Worm (Caenorhabditis elegans): ENCODE measurements around the gene mel-46.

mel-46 gene

ce11 chrIV:16813825-16814224, 49.5 kb downstream of the mel-46 start, which contains the start of gene Y116A8A.2:
Gene Y116A8A.2 (minus strand): TSS chrIV:16813925.
- TF ChIP-seq nhr-237 (tag; optimal IDR thresholded peaks at IDR 0.05) (no peak), nhr-12 (tag; optimal IDR thresholded peaks at IDR 0.05) (no peak), lin-15B (tag; optimal IDR thresholded peaks at IDR 0.05) (no peak), R02D3.7 (tag; optimal IDR thresholded peaks at IDR 0.05) (no peak)

- TF ChIP-seq nfya-1 (tag; optimal IDR thresholded peaks at IDR 0.05; ENCODE audit: insufficient read depth) (no peak), ceh-28 (tag; optimal IDR thresholded peaks at IDR 0.05) (no peak), pha-4 (tag; optimal IDR thresholded peaks at IDR 0.05) (no peak), ZK546.5 (tag; optimal IDR thresholded peaks at IDR 0.05) (no peak), aly-2 (tag; optimal IDR thresholded peaks at IDR 0.05) (no peak), nhr-11 (tag; optimal IDR thresholded peaks at IDR 0.05) (no peak), daf-12 (tag; optimal IDR thresholded peaks at IDR 0.05) (no peak), pqm-1 (tag; optimal IDR thresholded peaks at IDR 0.05) (no peak)
These were observed 51.2 kb downstream of the mel-46 start for ce11 chrIV:16812116-16812515.

ce11 chrIV:16806352-16806751, 56.9 kb downstream of the mel-46 start, which contains the start of gene clec-193:
Gene clec-193 (minus strand): TSS chrIV:16806452.
- TF ChIP-seq nhr-12 (tag; optimal IDR thresholded peaks at IDR 0.05) (no peak), egl-5 (tag; optimal IDR thresholded peaks at IDR 0.05) (no peak), zag-1 (tag; optimal IDR thresholded peaks at IDR 0.05) (no peak), lin-15B (tag; optimal IDR thresholded peaks at IDR 0.05) (no peak), nhr-28 (tag; optimal IDR thresholded peaks at IDR 0.05) (no peak)
